Fruit fly (Drosophila melanogaster) whole organism, pupa: ENCODE results near the gene CG1299.

Source experiments
- CG10348 ChIP-seq: fragments of 200-800 bp; sonication (Bioruptor generic); IDR thresholded peaks from 2 replicates; pipeline ENCODE4 v1.3.6; 2022; ENCODE audit warnings: missing biosample characterization, missing genetic modification characterization
- CG12605 ChIP-seq: fragments of 200-800 bp; sonication (Bioruptor generic); IDR thresholded peaks from 2 replicates; pipeline ENCODE4 v1.3.6; 2022; ENCODE audit warnings: missing biosample characterization, missing genetic modification characterization
- CG13204 ChIP-seq: fragments of 200-800 bp; sonication (Bioruptor generic); optimal IDR thresholded peaks from 2 replicates; lab custom pipeline; 2018; ENCODE audit warnings: missing biosample characterization, mild to moderate bottlenecking, missing genetic modification characterization, moderate library complexity
- CG14655 ChIP-seq: fragments of 200-800 bp; sonication (Bioruptor generic); optimal IDR thresholded peaks from 3 replicates; lab custom pipeline; 2017; ENCODE audit warnings: mild to moderate bottlenecking, missing biosample characterization, missing genetic modification reagents, missing genetic modification characterization
- CG15710 ChIP-seq: fragments of 200-800 bp; sonication (Bioruptor generic); optimal IDR thresholded peaks from 2 replicates; lab custom pipeline; 2018; ENCODE audit warnings: missing biosample characterization, mild to moderate bottlenecking, missing genetic modification characterization, moderate library complexity
- CG32121 ChIP-seq: fragments of 200-800 bp; sonication (Bioruptor generic); IDR thresholded peaks from 2 replicates; pipeline ENCODE4 v1.3.6; 2022; ENCODE audit warnings: missing biosample characterization, missing genetic modification characterization
- CG4496 ChIP-seq: fragments of 200-800 bp; sonication (Bioruptor generic); IDR thresholded peaks from 3 replicates; pipeline ENCODE4 v1.3.6; 2022; ENCODE audit warnings: missing biosample characterization, missing genetic modification characterization
- CG8159 ChIP-seq: fragments of 200-800 bp; sonication (Bioruptor generic); optimal IDR thresholded peaks from 3 replicates; lab custom pipeline; 2018; ENCODE audit warnings: missing biosample characterization, mild to moderate bottlenecking, missing genetic modification characterization, moderate library complexity
- CG8301 ChIP-seq: fragments of 200-800 bp; sonication (Bioruptor generic); optimal IDR thresholded peaks from 2 replicates; lab custom pipeline; 2018; ENCODE audit warnings: missing biosample characterization, mild to moderate bottlenecking, missing genetic modification characterization
- CG9948 ChIP-seq: fragments of 200-800 bp; sonication (Bioruptor generic); optimal IDR thresholded peaks from 2 replicates; lab custom pipeline; 2018; ENCODE audit warnings: missing biosample characterization, mild to moderate bottlenecking, missing genetic modification characterization, moderate library complexity
- D1 ChIP-seq: fragments of 200-800 bp; sonication (Bioruptor generic); optimal IDR thresholded peaks from 2 replicates; lab custom pipeline; 2018; ENCODE audit warnings: missing biosample characterization, mild to moderate bottlenecking, missing genetic modification characterization, moderate library complexity
- EcR ChIP-seq: fragments of 200-800 bp; sonication (Bioruptor generic); optimal IDR thresholded peaks from 3 replicates; lab custom pipeline; 2019; ENCODE audit warnings: missing biosample characterization, missing genetic modification characterization, mild to moderate bottlenecking, moderate library complexity, missing genetic modification reagents
- Ets98B ChIP-seq: fragments of 200-800 bp; sonication (Bioruptor generic); IDR thresholded peaks from 2 replicates; pipeline ENCODE4 v1.3.6; 2022; ENCODE audit warnings: missing biosample characterization, missing genetic modification characterization
- Pif1A ChIP-seq: fragments of 200-800 bp; sonication (Bioruptor generic); optimal IDR thresholded peaks from 3 replicates; lab custom pipeline; 2016; ENCODE audit warnings: missing biosample characterization, missing genetic modification characterization
- Pif1B ChIP-seq: fragments of 200-800 bp; sonication (Bioruptor generic); optimal IDR thresholded peaks from 3 replicates; lab custom pipeline; 2016; ENCODE audit warnings: missing biosample characterization, missing genetic modification characterization
- fd96Ca ChIP-seq: fragments of 200-800 bp; sonication (Bioruptor generic); IDR thresholded peaks from 3 replicates; pipeline ENCODE4 v1.3.6; 2022; ENCODE audit warnings: missing biosample characterization, missing genetic modification characterization
- gl ChIP-seq: fragments of 200-800 bp; sonication (Bioruptor generic); optimal IDR thresholded peaks from 2 replicates; lab custom pipeline; 2018; ENCODE audit warnings: missing biosample characterization, mild to moderate bottlenecking, missing genetic modification characterization

CG1299 gene

DNA sequence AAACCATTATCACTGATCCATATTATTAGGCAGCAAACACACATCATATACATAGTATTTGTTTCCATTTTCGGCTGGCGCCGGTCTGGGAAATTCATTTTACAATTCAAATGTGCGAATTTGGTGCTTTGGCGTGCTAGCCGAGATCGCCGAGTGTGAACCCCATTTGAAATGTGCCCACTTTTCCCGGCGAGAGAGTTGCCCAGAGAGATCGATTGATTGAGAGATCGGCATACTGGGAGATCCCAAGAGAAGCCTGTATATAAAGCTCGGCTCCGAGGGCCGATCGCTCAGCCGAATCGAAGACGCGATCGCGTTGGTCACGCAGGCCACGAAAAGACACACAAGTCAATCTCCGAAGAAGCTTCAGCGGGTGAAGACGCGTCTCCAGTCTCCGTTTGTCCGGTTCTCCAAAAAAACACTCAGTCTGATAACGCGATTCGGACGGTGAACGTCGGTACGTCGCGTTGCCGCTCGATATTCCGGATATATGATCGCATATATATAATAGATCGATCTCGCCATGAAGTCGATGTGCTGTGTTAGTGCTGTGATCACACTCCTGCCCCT, at the start of gene CG1299:
Gene CG1299 (plus strand): TSS at position 291 of the 570 bp plus-strand sequence.
- TF ChIP-seq EcR: peak; percentile 34
- no peak for TF ChIP-seq CG8301 (tag; lab: Kevin White, UChicago)
- TF ChIP-seq CG13204 (GFP tag; lab: Kevin White, UChicago): peak; percentile 24
- TF ChIP-seq Pif1A (GFP tag; lab: Kevin White, UChicago): peak; percentile 10
- TF ChIP-seq Pif1B (GFP tag; lab: Kevin White, UChicago): peak; percentile 8
- TF ChIP-seq, all 21 proteins: peak for 4

dm6 chr3L:4099194-4099593, 49.3 kb upstream of the CG1299 start:
- TF ChIP-seq D1 (tag; lab: Kevin White, UChicago): no peak
- TF ChIP-seq CG8159 (tag; lab: Kevin White, UChicago): no peak
- peak; percentile 70 for TF ChIP-seq EcR
- TF ChIP-seq, all 21 proteins: peak for 1

dm6 chr3L:4102496-4103257, 45.8 kb upstream of the CG1299 start, which contains the start of gene CG14995:
Gene CG14995, minus strand, starts transcription at chr3L:4103256.
- TF ChIP-seq Pif1B (GFP tag; lab: Kevin White, UChicago) (peak; percentile 39), CG14655 (GFP tag; lab: Kevin White, UChicago) (no peak), CG4496 (GFP tag; lab: Robert Waterston, UW) (peak; percentile 66; the same call in 2 of the 3 replicates), CG8301 (tag; lab: Kevin White, UChicago) (no peak), CG32121 (GFP tag; lab: Robert Waterston, UW) (peak; percentile 37; the same call in 1 of the 2 replicates), fd96Ca (GFP tag; lab: Robert Waterston, UW) (peak; percentile 34; the same call in 1 of the 3 replicates), CG13204 (GFP tag; lab: Kevin White, UChicago) (no peak), EcR (peak; percentile 36), CG8159 (tag; lab: Kevin White, UChicago) (no peak), CG15710 (tag; lab: Kevin White, UChicago) (no peak), gl (no peak), D1 (tag; lab: Kevin White, UChicago) (no peak), CG9948 (tag; lab: Kevin White, UChicago) (no peak), Ets98B (GFP tag; lab: Robert Waterston, UW) (peak; percentile 67), Pif1A (GFP tag; lab: Kevin White, UChicago) (peak; percentile 33), CG12605 (GFP tag; lab: Robert Waterston, UW) (peak; percentile 54; the same call in 1 of the 2 replicates)

DNA sequence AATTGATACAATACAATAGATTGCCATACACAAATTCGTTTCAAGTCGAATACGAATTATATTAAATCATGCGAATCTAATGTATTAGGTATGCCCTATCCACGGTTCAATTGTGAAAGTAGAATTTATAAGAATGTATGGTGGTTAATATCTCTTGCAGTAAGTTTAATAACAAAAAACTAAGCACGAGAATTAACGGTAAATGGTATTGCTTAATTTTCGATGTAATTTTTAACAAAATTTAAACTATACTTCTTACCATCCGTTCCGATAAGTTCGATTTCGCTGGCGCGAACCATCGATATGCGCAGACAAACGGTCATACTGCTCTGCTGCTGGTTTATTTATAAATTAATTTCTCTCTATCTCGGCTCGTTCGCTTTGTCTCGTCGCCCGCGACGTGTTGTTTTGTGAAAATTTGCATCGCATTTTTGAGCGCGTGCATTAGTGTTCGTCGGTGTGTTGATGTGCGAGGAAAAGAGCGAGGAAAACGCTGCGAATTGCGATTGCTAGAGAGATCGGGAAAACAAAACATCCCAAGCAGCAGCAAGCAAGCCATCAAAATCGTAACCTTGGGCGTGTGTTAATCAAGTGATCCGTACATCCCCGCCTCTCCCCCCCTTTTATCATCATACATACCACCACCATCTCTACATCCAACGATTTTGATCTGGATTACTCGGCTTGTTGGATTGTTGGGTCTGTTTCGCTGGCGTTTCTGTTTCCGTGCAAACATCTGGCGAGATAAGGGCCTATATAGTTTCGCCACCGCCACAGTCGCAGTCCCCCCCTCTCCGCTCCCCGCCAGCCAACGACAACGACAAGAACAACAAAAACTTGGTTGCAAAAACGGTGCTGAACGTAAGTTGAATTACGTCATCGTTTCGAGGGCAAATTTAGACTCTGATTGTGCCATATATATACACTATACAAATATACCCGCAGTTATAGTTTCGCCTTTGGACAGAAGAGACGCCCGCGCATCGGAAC, 44.9 kb upstream of the CG1299 start, which contains the start of gene Fit1:
Gene Fit1 (plus strand): TSS at position 307 of the 990 bp plus-strand sequence.
- TF ChIP-seq EcR: peak; percentile 42
- TF ChIP-seq CG14655 (GFP tag; lab: Kevin White, UChicago): no peak
- TF ChIP-seq CG10348 (GFP tag; lab: Robert Waterston, UW): no peak
- 0 out of 2 replicates have a peak, but pooled peaks have one; percentile 34 for TF ChIP-seq CG12605 (GFP tag; lab: Robert Waterston, UW)

DNA sequence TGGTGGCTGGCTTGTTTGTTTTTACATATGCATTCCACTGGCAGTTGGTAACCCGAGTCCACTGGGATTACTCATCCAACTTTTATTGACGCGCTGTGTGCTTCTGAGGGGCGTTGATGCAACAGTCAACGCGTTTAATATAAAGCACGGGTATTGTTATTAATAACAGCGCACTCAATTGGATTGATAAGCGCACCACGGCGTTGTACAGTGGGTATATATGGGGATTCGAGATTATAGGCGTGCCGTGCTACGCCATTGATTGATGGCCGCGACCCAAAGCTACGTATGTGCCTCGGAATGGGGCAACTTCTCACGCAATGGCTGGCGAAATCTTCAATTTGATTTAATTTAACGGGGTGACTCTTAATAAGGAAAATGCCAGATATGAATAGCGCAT, 41.4 kb upstream of the CG1299 start:
- peak; percentile 52 for TF ChIP-seq EcR
- TF ChIP-seq CG9948 (tag; lab: Kevin White, UChicago): no peak

DNA sequence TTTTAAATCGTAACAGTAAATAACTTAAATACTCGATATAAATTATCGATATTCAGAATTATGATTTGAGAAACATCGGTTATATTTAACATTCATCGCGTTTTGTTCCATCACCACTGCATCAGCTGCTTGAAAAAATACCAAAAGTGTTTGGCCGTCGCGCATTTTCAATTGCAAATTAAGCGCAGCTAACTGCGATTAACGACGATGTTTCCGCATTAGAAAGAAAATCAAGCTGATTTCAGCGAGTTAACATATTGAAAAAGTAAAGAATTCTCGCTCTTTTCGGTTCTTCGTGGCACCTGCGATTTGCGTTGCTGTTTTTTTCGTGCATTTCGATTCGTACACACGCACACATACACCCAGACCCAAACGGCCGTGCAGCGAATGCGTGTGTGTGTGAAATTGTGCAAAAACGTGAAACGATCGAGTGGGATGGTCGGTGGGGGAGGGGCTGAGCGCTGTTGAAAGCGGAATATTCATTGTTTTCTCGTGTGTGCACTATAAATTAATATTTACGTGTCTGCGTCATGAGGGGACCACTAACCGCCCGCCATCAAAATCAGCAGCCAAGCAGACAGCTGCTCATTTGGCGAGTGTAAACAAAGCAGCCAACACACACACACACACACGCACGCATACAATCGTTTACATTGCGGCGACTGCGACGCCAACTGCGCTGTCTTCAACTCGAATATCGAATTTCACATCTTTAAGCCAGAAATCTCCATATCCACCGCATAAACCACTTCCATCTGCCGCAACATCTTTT, 40.2 kb upstream of the CG1299 start, which contains the start of gene Ack:
Gene Ack (plus strand): TSS at position 115 of the 772 bp plus-strand sequence.
- TF ChIP-seq CG32121 (GFP tag; lab: Robert Waterston, UW) (peak; percentile 22; the same call in 1 of the 2 replicates), CG13204 (GFP tag; lab: Kevin White, UChicago) (peak; percentile 17), fd96Ca (GFP tag; lab: Robert Waterston, UW) (no peak; the same call in 2 of the 3 replicates)
